Worm (Caenorhabditis elegans) whole organism, young adult: Measurements from ENCODE around the gene F57B7.2.

ENCODE experiments used
- ama-1 ChIP-seq, 3 experiments: fragments of 150-350 bp in 1 of 3; sonication (generic microtip) in 2 of 3; optimal IDR thresholded peaks; 2 replicates each; lab custom pipeline; 2014 to 2018; ENCODE audit warnings: missing biosample characterization in 2 of 3, missing genetic modification characterization in 2 of 3, missing genetic modification reagents in 2 of 3
- him-1 ChIP-seq: sonication (generic microtip); optimal IDR thresholded peaks from 2 replicates; lab custom pipeline; 2016; ENCODE audit warnings: missing genotype, missing genetic modification reagents, missing genetic modification characterization, missing compliant biosample characterization

- TF ChIP-seq ama-1 (optimal IDR thresholded peaks at IDR 0.05; lab: Kevin White, UChicago): no peak
- TF ChIP-seq ama-1 (GFP tag; optimal IDR thresholded peaks at IDR 0.05; lab: Kevin White, UChicago): no peak
- no peak for TF ChIP-seq him-1 (tag; lab: Kevin White, UChicago)
These were observed 49.1 kb upstream of the F57B7.2 start, which contains the start of gene T11F9.21 for ce11 chrV:11492456-11492855.
